Fruit fly (Drosophila melanogaster): ENCODE results near the gene CG18666.

Gene CG18666

DNA sequence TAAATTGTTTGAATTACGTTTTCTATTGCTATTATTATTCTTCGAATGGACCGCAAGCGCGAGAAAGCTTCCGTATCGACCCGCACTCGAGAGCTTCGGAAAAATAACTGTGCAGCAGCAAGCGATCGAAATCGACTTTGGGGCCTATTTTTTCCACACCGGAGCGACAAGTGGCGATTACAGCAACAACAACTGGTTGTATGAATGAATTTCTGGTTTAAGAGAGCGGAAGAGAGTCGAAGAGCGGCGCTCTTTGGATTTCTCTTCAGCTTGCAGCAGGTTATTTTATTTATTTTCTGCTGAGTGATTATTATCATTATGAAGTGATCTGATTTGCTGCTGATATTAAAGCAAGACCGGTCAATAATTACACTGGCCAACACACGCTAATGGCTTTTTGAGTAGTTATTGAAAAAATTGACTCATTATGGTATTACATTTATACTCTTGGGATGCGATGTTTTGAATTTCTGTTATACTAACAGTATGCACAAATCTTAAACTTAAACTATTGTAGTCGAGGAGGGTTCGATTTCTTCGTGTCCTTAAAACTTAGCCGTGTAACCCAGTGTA, 32.4 kb downstream of the CG18666 start, which contains the start of gene Samuel (continued):
- TF ChIP-seq z (GFP tag; IDR thresholded peaks at IDR 0.05) (peak; percentile 23; the same call in 1 of the 3 replicates), zen2 (GFP tag; IDR thresholded peaks at IDR 0.05; ENCODE audit: partially characterized antibody) (peak; percentile 34; the same call in 1 of the 3 replicates), CG7357 (GFP tag; IDR thresholded peaks at IDR 0.05) (no peak), sob (GFP tag; IDR thresholded peaks at IDR 0.05) (no peak), tna (GFP tag; IDR thresholded peaks at IDR 0.05; ENCODE audit: partially characterized antibody) (no peak), eve (GFP tag; optimal IDR thresholded peaks at IDR 0.05) (no peak), CG17385 (GFP tag; optimal IDR thresholded peaks at IDR 0.05) (no peak), Dip2 (GFP tag; IDR thresholded peaks at IDR 0.05) (no peak), CG3407 (GFP tag; optimal IDR thresholded peaks at IDR 0.05) (no peak), CG4707 (GFP tag; optimal IDR thresholded peaks at IDR 0.05) (peak; percentile 20), HLHmδ (GFP tag; optimal IDR thresholded peaks at IDR 0.05) (no peak), CG3163 (GFP tag; optimal IDR thresholded peaks at IDR 0.05) (peak; percentile 99), Asciz (GFP tag; optimal IDR thresholded peaks at IDR 0.05) (no peak), nerfin-1 (tag; optimal IDR thresholded peaks at IDR 0.05) (no peak), Atf3 (GFP tag; optimal IDR thresholded peaks at IDR 0.05) (no peak), oc (tag; optimal IDR thresholded peaks at IDR 0.05) (no peak), fd3F (GFP tag; optimal IDR thresholded peaks at IDR 0.05) (no peak), CG11723 (GFP tag; optimal IDR thresholded peaks at IDR 0.05) (no peak), sna (GFP tag; IDR thresholded peaks at IDR 0.05; ENCODE audit: partially characterized antibody) (0 out of 2 replicates have a peak, but pooled peaks have one; percentile 26), inv (GFP tag; IDR thresholded peaks at IDR 0.05; ENCODE audit: partially characterized antibody) (no peak), Ssrp (tag; optimal IDR thresholded peaks at IDR 0.05) (no peak), ken (GFP tag; IDR thresholded peaks at IDR 0.05) (no peak), NFAT (GFP tag; IDR thresholded peaks at IDR 0.05) (no peak), seq (GFP tag; IDR thresholded peaks at IDR 0.05) (no peak), otp (GFP tag; IDR thresholded peaks at IDR 0.05) (no peak), Bteb2 (GFP tag; optimal IDR thresholded peaks at IDR 0.05) (no peak), Eip74EF (GFP tag; optimal IDR thresholded peaks at IDR 0.05) (peak in 1 of 2 experiments; percentile 61), CG12391 (tag; optimal IDR thresholded peaks at IDR 0.05) (no peak), slp2 (GFP tag; optimal IDR thresholded peaks at IDR 0.05) (no peak), CG1529 (GFP tag; optimal IDR thresholded peaks at IDR 0.05) (no peak), CG14965 (GFP tag; optimal IDR thresholded peaks at IDR 0.05; ENCODE audit: borderline replicate concordance) (no peak), cas (GFP tag; IDR thresholded peaks at IDR 0.05) (no peak), CG13296 (GFP tag; optimal IDR thresholded peaks at IDR 0.05) (no peak), CG11456 (GFP tag; IDR thresholded peaks at IDR 0.05) (no peak), CG2889 (GFP tag; IDR thresholded peaks at IDR 0.05) (peak; percentile 23; the same call in 1 of the 3 replicates), Dp (GFP tag; optimal IDR thresholded peaks at IDR 0.05) (no peak), CG6254 (GFP tag; optimal IDR thresholded peaks at IDR 0.05) (no peak), sd (tag; optimal IDR thresholded peaks at IDR 0.05) (peak; percentile 42), CG11247 (GFP tag; IDR thresholded peaks at IDR 0.05) (no peak), sim (GFP tag; IDR thresholded peaks at IDR 0.05) (no peak), kay (GFP tag; optimal IDR thresholded peaks at IDR 0.05) (no peak), p53 (GFP tag; optimal IDR thresholded peaks at IDR 0.05) (no peak), CG31388 (GFP tag; optimal IDR thresholded peaks at IDR 0.05) (no peak), CG7556 (GFP tag; optimal IDR thresholded peaks at IDR 0.05) (no peak), bbx (GFP tag; IDR thresholded peaks at IDR 0.05; ENCODE audit: partially characterized antibody) (peak; percentile 32; the same call in 1 of the 2 replicates), vfl (GFP tag; optimal IDR thresholded peaks at IDR 0.05) (no peak), CG30403 (GFP tag; optimal IDR thresholded peaks at IDR 0.05) (peak; percentile 13), Usf (GFP tag; optimal IDR thresholded peaks at IDR 0.05) (no peak), Ets65A (GFP tag) (no peak), esg (GFP tag; conservative IDR thresholded peaks at IDR 0.05) (no peak)

All from whole organism, embryonic.